Worm (Caenorhabditis elegans): Measurements from ENCODE around the gene plpp-1.2.

DNA sequence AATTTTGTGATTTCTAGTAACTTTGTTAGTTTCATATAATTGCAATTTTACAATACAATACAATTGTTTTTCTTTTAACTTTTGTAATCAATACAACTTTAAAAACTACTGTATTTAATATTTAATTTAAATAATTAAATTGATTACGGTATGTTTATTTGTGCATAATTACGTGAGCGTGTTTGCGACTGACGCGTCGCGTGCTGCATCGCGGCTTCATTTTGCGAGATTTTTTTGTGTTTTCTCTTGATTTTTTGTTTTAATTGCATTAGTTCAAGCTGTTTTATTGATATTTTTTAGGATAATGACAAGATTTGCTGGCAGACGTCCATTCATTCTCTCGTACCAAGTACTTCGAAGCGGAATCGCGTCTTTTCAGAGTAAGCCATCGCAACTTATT lies 8.6 kb upstream of the plpp-1.2 start, which contains the start of gene T28D9.4:
- TF ChIP-seq fkh-10 (GFP tag; optimal IDR thresholded peaks at IDR 0.05) (no peak), pqm-1 (tag; optimal IDR thresholded peaks at IDR 0.05) (no peak)
